Fruit fly (Drosophila melanogaster): Measurements from ENCODE around the gene Dhc16F.
A peak's percentile ranks its signal among the peaks of the same experiment; 100 is the strongest.

Gene Dhc16F

DNA sequence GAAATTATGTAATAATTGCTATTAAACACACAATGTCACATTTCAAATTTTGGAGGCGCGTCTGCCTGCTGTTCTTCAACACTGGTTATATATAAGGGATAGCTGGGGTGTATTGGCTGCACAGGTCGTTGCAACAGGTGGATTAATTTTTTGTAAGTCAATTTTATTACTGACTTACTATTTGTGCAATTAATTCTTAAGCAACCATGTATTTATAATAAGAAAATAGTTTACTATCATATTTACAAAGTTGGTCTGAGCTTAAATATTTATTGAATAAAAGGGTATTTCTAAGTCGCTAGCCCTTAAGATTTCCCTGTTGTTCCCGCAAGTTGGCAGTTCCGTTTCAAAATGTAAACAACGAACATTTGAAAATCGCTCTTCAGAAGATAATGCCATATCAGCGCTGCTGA, 28.5 kb downstream of the Dhc16F start, which contains the start of gene RhoGAP16F (continued):
- TF ChIP-seq bsh (GFP tag; optimal IDR thresholded peaks at IDR 0.05): peak in 1 of 2 experiments; percentile 87
- TF ChIP-seq MTF-1 (GFP tag; optimal IDR thresholded peaks at IDR 0.05; ENCODE audit: borderline replicate concordance): peak; percentile 29
- peak in 1 of 2 experiments; percentile 33 for TF ChIP-seq crp (GFP tag; optimal IDR thresholded peaks at IDR 0.05)
- peak; percentile 85 for TF ChIP-seq tgo (GFP tag; IDR thresholded peaks at IDR 0.05)
- TF ChIP-seq CG7839 (tag; optimal IDR thresholded peaks at IDR 0.05): peak; percentile 88
- peak; percentile 63 for TF ChIP-seq CG1024 (GFP tag; IDR thresholded peaks at IDR 0.05)
- peak; percentile 38 for TF ChIP-seq CG12236 (GFP tag; optimal IDR thresholded peaks at IDR 0.05)
- peak; percentile 85 for TF ChIP-seq CG17359 (tag; optimal IDR thresholded peaks at IDR 0.05)
- TF ChIP-seq sima (GFP tag; optimal IDR thresholded peaks at IDR 0.05): peak; percentile 29
- peak; percentile 87 for TF ChIP-seq phol (tag; optimal IDR thresholded peaks at IDR 0.05)
- peak; percentile 82 for TF ChIP-seq CG8388 (GFP tag; optimal IDR thresholded peaks at IDR 0.05)
- peak; percentile 69 for TF ChIP-seq CG18476 (GFP tag; optimal IDR thresholded peaks at IDR 0.05)
- TF ChIP-seq bab2 (GFP tag; optimal IDR thresholded peaks at IDR 0.05): peak; percentile 82
- TF ChIP-seq CG14441 (GFP tag; IDR thresholded peaks at IDR 0.05): peak; percentile 85
- TF ChIP-seq klu (GFP tag; IDR thresholded peaks at IDR 0.05): peak; percentile 78
- TF ChIP-seq dan (GFP tag; IDR thresholded peaks at IDR 0.05): peak; percentile 44; the same call in 1 of the 2 replicates
- peak; percentile 70 for TF ChIP-seq CG31388 (GFP tag; optimal IDR thresholded peaks at IDR 0.05)
- TF ChIP-seq prd (optimal IDR thresholded peaks at IDR 0.05): no peak
- TF ChIP-seq prd (GFP tag; IDR thresholded peaks at IDR 0.05): peak; percentile 93
- TF ChIP-seq otp (GFP tag; IDR thresholded peaks at IDR 0.05): peak; percentile 71; the same call in 2 of the 3 replicates
- peak; percentile 79 for TF ChIP-seq B-H1 (GFP tag; IDR thresholded peaks at IDR 0.05)
- TF ChIP-seq HLHmδ (GFP tag; optimal IDR thresholded peaks at IDR 0.05): no peak
- peak; percentile 19; the same call in 1 of the 2 replicates for TF ChIP-seq CG43689 (GFP tag; IDR thresholded peaks at IDR 0.05)
- TF ChIP-seq Max (GFP tag; optimal IDR thresholded peaks at IDR 0.05): peak; percentile 89
- peak; percentile 82; the same call in 2 of the 3 replicates for TF ChIP-seq Dbx (GFP tag; IDR thresholded peaks at IDR 0.05)
- TF ChIP-seq CG17829 (tag; optimal IDR thresholded peaks at IDR 0.05): peak; percentile 86
- peak; percentile 61 for TF ChIP-seq CG10959 (GFP tag; IDR thresholded peaks at IDR 0.05)
- TF ChIP-seq cato (GFP tag; optimal IDR thresholded peaks at IDR 0.05; ENCODE audit: borderline replicate concordance): peak; percentile 72
- TF ChIP-seq CG15514 (GFP tag; optimal IDR thresholded peaks at IDR 0.05): peak; percentile 69
- no peak for TF ChIP-seq bigmax (GFP tag; optimal IDR thresholded peaks at IDR 0.05)
- peak; percentile 79 for TF ChIP-seq ranshi (GFP tag; IDR thresholded peaks at IDR 0.05)
- peak; percentile 65 for TF ChIP-seq tx (GFP tag; optimal IDR thresholded peaks at IDR 0.05)
- no peak for TF ChIP-seq pfk (GFP tag; optimal IDR thresholded peaks at IDR 0.05)
- peak; percentile 65 for TF ChIP-seq CG4617 (GFP tag; optimal IDR thresholded peaks at IDR 0.05; ENCODE audit: borderline replicate concordance)
- TF ChIP-seq crol (GFP tag; IDR thresholded peaks at IDR 0.05): peak; percentile 29; the same call in 1 of the 2 replicates
- TF ChIP-seq CG11093 (GFP tag; IDR thresholded peaks at IDR 0.05): peak; percentile 83
- TF ChIP-seq Pdp1 (GFP tag; optimal IDR thresholded peaks at IDR 0.05): peak; percentile 84 to 95
- no peak for TF ChIP-seq Bgb (GFP tag; IDR thresholded peaks at IDR 0.05; ENCODE audit: partially characterized antibody)
- peak; percentile 80 for TF ChIP-seq al (GFP tag; IDR thresholded peaks at IDR 0.05)
- no peak for TF ChIP-seq hb (GFP tag; IDR thresholded peaks at IDR 0.05; ENCODE audit: partially characterized antibody)
- peak; percentile 89 for TF ChIP-seq vvl (GFP tag; IDR thresholded peaks at IDR 0.05)
- no peak for TF ChIP-seq gcm2 (GFP tag; optimal IDR thresholded peaks at IDR 0.05)
- TF ChIP-seq CG11456 (GFP tag; IDR thresholded peaks at IDR 0.05): peak; percentile 73
- no peak for TF ChIP-seq pb (GFP tag; optimal IDR thresholded peaks at IDR 0.05)
- TF ChIP-seq CG2889 (GFP tag; IDR thresholded peaks at IDR 0.05): peak; percentile 60; the same call in 1 of the 3 replicates
- peak; percentile 71 to 85 for TF ChIP-seq chif (GFP tag; optimal IDR thresholded peaks at IDR 0.05)
- peak; percentile 61; the same call in 1 of the 3 replicates for TF ChIP-seq CG6175 (GFP tag; IDR thresholded peaks at IDR 0.05)
- peak; percentile 87 for TF ChIP-seq fd96Cb (tag; optimal IDR thresholded peaks at IDR 0.05)
- peak; percentile 68 for TF ChIP-seq Side (GFP tag; optimal IDR thresholded peaks at IDR 0.05)
- TF ChIP-seq CG3407 (GFP tag; optimal IDR thresholded peaks at IDR 0.05): peak; percentile 67
